Fruit fly (Drosophila melanogaster) whole organism, adult: ENCODE results near the gene CG13318.
A peak's percentile ranks its signal among the peaks of the same experiment; 100 is the strongest.

Source experiments
- CG11617 ChIP-seq: fragments of 200-800 bp; sonication (Bioruptor generic); optimal IDR thresholded peaks from 2 replicates; lab custom pipeline; 2017; ENCODE audit warnings: mild to moderate bottlenecking, missing biosample characterization, missing genetic modification reagents, missing genetic modification characterization
- CG1620 ChIP-seq: fragments of 200-800 bp; sonication (Bioruptor generic); optimal IDR thresholded peaks from 2 replicates; lab custom pipeline; 2016; ENCODE audit warnings: missing biosample characterization, missing genetic modification characterization
- Mnt ChIP-seq: fragments of 200-800 bp; sonication (Bioruptor generic); optimal IDR thresholded peaks from 2 replicates; lab custom pipeline; 2016; ENCODE audit warnings: missing biosample characterization, mild to moderate bottlenecking, missing genetic modification characterization
- bab1 ChIP-seq: fragments of 200-800 bp; sonication (Bioruptor generic); optimal IDR thresholded peaks from 3 replicates; lab custom pipeline; 2019; ENCODE audit warnings: missing biosample characterization, mild to moderate bottlenecking, missing genetic modification characterization, moderate library complexity
- ovo ChIP-seq: fragments of 200-800 bp; sonication (Bioruptor generic); optimal IDR thresholded peaks from 2 replicates; lab custom pipeline; 2016; ENCODE audit warnings: missing biosample characterization, missing genetic modification characterization
- pad ChIP-seq: fragments of 200-800 bp; sonication (Bioruptor generic); optimal IDR thresholded peaks from 3 replicates; lab custom pipeline; 2017; ENCODE audit warnings: missing biosample characterization, missing genetic modification characterization, mild to moderate bottlenecking, moderate library complexity, missing genetic modification reagents
- tj ChIP-seq: fragments of 200-800 bp; sonication (Bioruptor generic); optimal IDR thresholded peaks from 3 replicates; lab custom pipeline; 2017; ENCODE audit warnings: missing biosample characterization, mild to moderate bottlenecking, missing genetic modification characterization, moderate library complexity

dm6 chr3R:8809712-8810111 is 37.2 kb upstream of the CG13318 start:
- no peak for TF ChIP-seq bab1 (GFP tag; lab: Kevin White, UChicago)
- TF ChIP-seq Mnt (GFP tag; lab: Kevin White, UChicago): peak; percentile 17
- TF ChIP-seq ovo (GFP tag; lab: Kevin White, UChicago): no peak
- no peak for TF ChIP-seq tj
- TF ChIP-seq CG1620 (GFP tag; lab: Kevin White, UChicago): no peak
- no peak for TF ChIP-seq CG11617 (GFP tag; lab: Kevin White, UChicago)
- TF ChIP-seq pad (GFP tag; lab: Kevin White, UChicago): no peak
